Fruit fly (Drosophila melanogaster): ENCODE data around the gene CG7781.

DNA sequence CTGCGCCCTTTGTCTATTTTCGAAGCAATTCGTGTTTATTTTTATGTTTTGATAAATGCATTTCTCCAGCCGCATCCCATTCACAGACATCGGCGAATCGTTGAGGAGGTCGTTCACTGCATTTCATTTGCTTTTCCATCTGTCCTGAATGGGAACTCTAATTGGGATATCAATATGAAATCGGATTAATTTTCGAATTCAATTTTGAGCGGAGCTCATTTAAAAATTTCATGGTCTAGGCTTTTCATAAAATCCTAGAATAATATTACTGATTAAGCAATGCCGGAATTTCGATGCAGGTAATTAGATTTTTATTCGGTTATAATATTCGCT, 35.2 kb downstream of the CG7781 start:
- TF ChIP-seq EcR (GFP tag; optimal IDR thresholded peaks at IDR 0.05), result no peak
- TF ChIP-seq usp (GFP tag; optimal IDR thresholded peaks at IDR 0.05), result no peak
- TF ChIP-seq CG8478 (optimal IDR thresholded peaks at IDR 0.05), result no peak
- TF ChIP-seq psq (optimal IDR thresholded peaks at IDR 0.05), result no peak
- TF ChIP-seq pan (optimal IDR thresholded peaks at IDR 0.05), result no peak
- TF ChIP-seq Dll (optimal IDR thresholded peaks at IDR 0.05), result no peak

All from whole organism.